Fruit fly (Drosophila melanogaster) whole organism, prepupa: Measurements from ENCODE around the gene Syt12.

Experiments
- CG15336 ChIP-seq: fragments of 200-800 bp; sonication (Bioruptor generic); IDR thresholded peaks from 2 replicates; pipeline ENCODE4 v1.3.6; 2022; ENCODE audit warnings: missing biosample characterization, missing genetic modification characterization
- CG1621 ChIP-seq: fragments of 200-800 bp; sonication (Bioruptor generic); optimal IDR thresholded peaks from 3 replicates; lab custom pipeline; 2018; ENCODE audit warnings: missing biosample characterization, mild to moderate bottlenecking, missing genetic modification characterization
- CG3032 ChIP-seq: fragments of 200-800 bp; optimal IDR thresholded peaks from 2 replicates; lab custom pipeline; 2019; ENCODE audit warnings: missing biosample characterization, mild to moderate bottlenecking, missing genetic modification characterization, moderate library complexity
- CG31627 ChIP-seq: fragments of 200-800 bp; sonication (Bioruptor generic); optimal IDR thresholded peaks from 3 replicates; lab custom pipeline; 2016; ENCODE audit warnings: missing biosample characterization, missing genetic modification characterization
- CG32006 ChIP-seq: fragments of 200-800 bp; sonication (Bioruptor generic); optimal IDR thresholded peaks from 3 replicates; lab custom pipeline; 2017; ENCODE audit warnings: missing biosample characterization, mild to moderate bottlenecking, missing genetic modification characterization
- CG34406 ChIP-seq: fragments of 200-800 bp; sonication (Bioruptor generic); optimal IDR thresholded peaks from 3 replicates; lab custom pipeline; 2016; ENCODE audit warnings: missing biosample characterization, missing genetic modification characterization
- CG3919 ChIP-seq: fragments of 200-800 bp; sonication (Bioruptor generic); optimal IDR thresholded peaks from 3 replicates; lab custom pipeline; 2016; ENCODE audit warnings: missing biosample characterization, missing genetic modification characterization
- CG4318 ChIP-seq: fragments of 200-800 bp; sonication (Bioruptor generic); optimal IDR thresholded peaks from 3 replicates; lab custom pipeline; 2017; ENCODE audit warnings: missing biosample characterization, mild to moderate bottlenecking, missing genetic modification characterization
- CG6163 ChIP-seq: fragments of 200-800 bp; sonication (Bioruptor generic); IDR thresholded peaks from 3 replicates; pipeline ENCODE4 v1.3.6; 2022; ENCODE audit warnings: missing biosample characterization, missing genetic modification characterization
- CG8319 ChIP-seq: fragments of 200-800 bp; sonication (Bioruptor generic); optimal IDR thresholded peaks from 3 replicates; lab custom pipeline; 2016; ENCODE audit warnings: missing biosample characterization, missing genetic modification characterization
- CG9139 ChIP-seq: fragments of 200-800 bp; sonication (Bioruptor generic); optimal IDR thresholded peaks from 3 replicates; lab custom pipeline; 2017; ENCODE audit warnings: missing biosample characterization, mild to moderate bottlenecking, missing genetic modification characterization
- Eip78C ChIP-seq: fragments of 200-800 bp; sonication (Bioruptor generic); peaks from one replicate; lab custom pipeline; 2016; ENCODE audit warnings: missing biosample characterization, missing genetic modification characterization
- Eip93F ChIP-seq: fragments of 200-800 bp; sonication (Bioruptor generic); optimal IDR thresholded peaks from 2 replicates; lab custom pipeline; 2016; ENCODE audit warnings: missing biosample characterization, mild to moderate bottlenecking, missing genetic modification characterization
- Ets21C ChIP-seq: fragments of 200-800 bp; sonication (Bioruptor generic); optimal IDR thresholded peaks from 3 replicates; lab custom pipeline; 2016; ENCODE audit warnings: missing biosample characterization, missing genetic modification characterization
- Hr4 ChIP-seq: fragments of 200-800 bp; sonication (Bioruptor generic); optimal IDR thresholded peaks from 3 replicates; lab custom pipeline; 2016; ENCODE audit warnings: missing biosample characterization, missing genetic modification characterization
- Lpt ChIP-seq: fragments of 200-800 bp; sonication (Bioruptor generic); optimal IDR thresholded peaks from 3 replicates; lab custom pipeline; 2016; ENCODE audit warnings: missing biosample characterization, missing genetic modification characterization
- Met ChIP-seq: fragments of 200-800 bp; sonication (Bioruptor generic); optimal IDR thresholded peaks from 3 replicates; lab custom pipeline; 2016; ENCODE audit warnings: missing biosample characterization, missing genetic modification characterization
- Smox ChIP-seq: fragments of 200-800 bp; sonication (Bioruptor generic); optimal IDR thresholded peaks from 3 replicates; lab custom pipeline; 2016; ENCODE audit warnings: missing biosample characterization, missing genetic modification characterization
- dsx ChIP-seq: fragments of 200-800 bp; optimal IDR thresholded peaks from 3 replicates; lab custom pipeline; 2019; ENCODE audit warnings: missing biosample characterization, mild to moderate bottlenecking, missing genetic modification characterization, moderate library complexity; ENCODE audit not compliant: poor library complexity, severe bottlenecking
- eg ChIP-seq: fragments of 200-800 bp; sonication (Bioruptor generic); IDR thresholded peaks from 3 replicates; pipeline ENCODE4 v1.3.6; 2022; ENCODE audit warnings: missing biosample characterization, missing genetic modification characterization
- esn ChIP-seq: fragments of 200-800 bp; sonication (Bioruptor generic); optimal IDR thresholded peaks from 2 replicates; lab custom pipeline; 2016; ENCODE audit warnings: missing biosample characterization, mild to moderate bottlenecking, missing genetic modification characterization, moderate library complexity
- fd59A ChIP-seq: fragments of 200-800 bp; sonication (Bioruptor generic); optimal IDR thresholded peaks from 2 replicates; lab custom pipeline; 2017; ENCODE audit warnings: missing biosample characterization, mild to moderate bottlenecking, missing genetic modification characterization, missing genetic modification reagents
- fkh ChIP-seq: fragments of 200-800 bp; sonication (Bioruptor generic); optimal IDR thresholded peaks from 3 replicates; lab custom pipeline; 2017; ENCODE audit warnings: missing biosample characterization, mild to moderate bottlenecking, missing genetic modification characterization, moderate library complexity
- net ChIP-seq: fragments of 200-800 bp; sonication (Bioruptor generic); optimal IDR thresholded peaks from 3 replicates; lab custom pipeline; 2016; ENCODE audit warnings: missing biosample characterization, missing genetic modification characterization
- salr ChIP-seq, 2 experiments: fragments of 200-800 bp; sonication (Bioruptor generic); optimal IDR thresholded peaks; 3 replicates each; lab custom pipeline; 2016 to 2018; ENCODE audit warnings: missing biosample characterization in 2 of 2, missing genetic modification characterization in 2 of 2, mild to moderate bottlenecking in 1 of 2
- topi ChIP-seq: fragments of 200-800 bp; sonication (Bioruptor generic); optimal IDR thresholded peaks from 3 replicates; lab custom pipeline; 2016; ENCODE audit warnings: missing biosample characterization, missing genetic modification characterization
- vri ChIP-seq: fragments of 200-800 bp; sonication (Bioruptor generic); optimal IDR thresholded peaks from 3 replicates; lab custom pipeline; 2016; ENCODE audit warnings: missing biosample characterization, mild to moderate bottlenecking, missing genetic modification characterization

Syt12 gene

DNA sequence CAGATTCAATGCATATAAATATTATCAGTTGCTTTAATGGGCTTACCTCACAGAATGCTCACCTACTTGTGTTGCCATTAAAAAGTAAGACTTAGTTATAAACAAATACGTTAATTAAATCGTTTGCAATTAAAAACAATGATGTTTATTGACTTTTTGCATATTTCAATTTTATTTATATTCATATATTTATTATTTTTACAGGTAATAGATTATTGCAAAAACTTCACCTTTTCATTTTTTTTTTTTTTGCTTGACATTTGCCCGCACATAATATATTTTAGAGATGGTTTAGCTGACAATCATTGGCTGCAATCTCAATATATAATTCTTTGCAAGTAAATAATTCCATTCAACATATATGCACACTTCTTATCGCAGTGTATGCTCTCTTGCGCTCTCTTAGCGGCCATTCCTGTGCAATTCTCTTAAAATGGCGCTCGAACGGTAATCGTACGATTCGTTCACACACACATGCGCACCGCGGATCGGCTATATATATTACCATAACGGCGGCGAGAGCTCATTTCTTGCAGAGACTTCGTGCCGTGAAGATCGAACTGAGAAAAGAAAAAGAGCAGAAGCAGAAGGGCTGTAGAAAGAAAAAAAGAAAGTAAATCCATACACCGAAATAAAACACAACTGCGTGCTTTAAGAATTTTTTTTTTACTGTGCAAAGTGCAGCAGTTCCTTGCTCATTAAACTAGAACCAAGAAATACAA, 37.5 kb downstream of the Syt12 start, which contains the start of gene Bcat (continued):
- TF ChIP-seq Smox, result peak; percentile 59
- TF ChIP-seq Ets21C, result peak; percentile 47
- TF ChIP-seq fd59A (GFP tag; lab: Kevin White, UChicago), result peak; percentile 10
- peak; percentile 74 for TF ChIP-seq CG4318 (GFP tag; lab: Kevin White, UChicago)
- peak; percentile 65 for TF ChIP-seq Hr4 (GFP tag; lab: Kevin White, UChicago)
- peak; percentile 80 for TF ChIP-seq CG34406 (GFP tag; lab: Kevin White, UChicago)
- TF ChIP-seq CG3919 (GFP tag; lab: Kevin White, UChicago), result peak; percentile 55
- peak; percentile 53; the same call in 2 of the 3 replicates for TF ChIP-seq eg (GFP tag; lab: Robert Waterston, UW)
- TF ChIP-seq CG32006 (GFP tag; lab: Kevin White, UChicago), result peak; percentile 87
- TF ChIP-seq dsx (GFP tag; lab: Kevin White, UChicago), result peak; percentile 26
- peak in 1 of 2 experiments; percentile 70 for TF ChIP-seq salr (GFP tag; optimal IDR thresholded peaks at IDR 0.05; lab: Kevin White, UChicago)
- TF ChIP-seq fkh (GFP tag; lab: Kevin White, UChicago), result peak; percentile 4
- TF ChIP-seq vri (GFP tag; lab: Kevin White, UChicago), result peak; percentile 49
- peak; percentile 38; the same call in 1 of the 2 replicates for TF ChIP-seq CG15336 (GFP tag; lab: Robert Waterston, UW)
- TF ChIP-seq CG6163 (GFP tag; lab: Robert Waterston, UW), result 0 out of 3 replicates have a peak, but pooled peaks have one; percentile 49

- TF ChIP-seq topi (GFP tag; lab: Kevin White, UChicago) (no peak), CG31627 (GFP tag; lab: Kevin White, UChicago) (no peak), Lpt (GFP tag; lab: Kevin White, UChicago) (no peak), CG8319 (GFP tag; lab: Kevin White, UChicago) (no peak)
Measured at dm6 chrX:13397610-13398009, 38.6 kb downstream of the Syt12 start.

DNA sequence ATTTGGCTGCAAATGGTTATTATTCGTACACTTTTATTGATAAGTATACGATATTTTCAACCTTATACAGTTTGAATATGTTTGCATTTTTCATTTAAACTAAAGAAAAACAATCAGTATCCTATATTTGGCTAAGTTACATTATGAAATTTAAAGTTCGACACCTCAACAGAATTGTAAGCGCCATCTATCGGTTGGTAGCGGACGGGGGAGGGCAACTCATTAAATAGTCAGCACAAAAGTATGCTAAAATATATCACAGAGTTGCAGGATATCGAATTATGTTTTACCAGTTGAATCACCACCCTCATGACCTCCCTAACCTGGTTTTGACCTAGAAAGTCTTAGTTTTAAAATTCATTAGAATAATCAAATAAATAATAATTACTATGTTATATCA, 42.2 kb downstream of the Syt12 start:
- TF ChIP-seq salr (GFP tag; optimal IDR thresholded peaks at IDR 0.05; lab: Kevin White, UChicago) (no peak), Eip78C (peak; percentile 82), esn (GFP tag; lab: Kevin White, UChicago) (peak; percentile 0), CG3032 (tag; lab: Kevin White, UChicago) (no peak), CG3919 (GFP tag; lab: Kevin White, UChicago) (peak; percentile 8)

DNA sequence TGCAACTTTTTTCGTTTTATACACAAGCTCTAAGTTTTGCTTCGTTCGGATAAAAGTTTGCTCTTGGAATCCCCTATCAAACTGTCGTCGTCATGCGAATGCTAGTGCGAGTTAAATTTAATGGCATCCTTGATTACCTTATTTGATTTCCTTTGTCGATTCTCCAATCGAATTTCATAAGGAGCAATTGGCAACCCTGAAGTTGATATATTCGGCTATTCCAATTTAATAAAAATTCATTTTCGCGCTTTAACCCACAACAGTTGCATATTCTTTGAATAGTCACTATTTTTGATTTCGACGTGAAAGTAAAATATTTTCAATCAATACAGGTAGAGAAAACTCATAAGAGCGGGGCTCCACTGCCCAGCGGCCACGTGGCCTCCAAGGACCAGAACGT, 43.7 kb downstream of the Syt12 start, which contains the start of gene CG12725:
CG12725 (minus strand) TSS at position 101 of the 400 bp plus-strand sequence.
- TF ChIP-seq CG1621 (tag; lab: Kevin White, UChicago) (no peak), CG3919 (GFP tag; lab: Kevin White, UChicago) (no peak), Eip93F (GFP tag; lab: Kevin White, UChicago) (no peak), Met (GFP tag; lab: Kevin White, UChicago) (no peak), CG15336 (GFP tag; lab: Robert Waterston, UW) (no peak)

- TF ChIP-seq net (GFP tag; lab: Kevin White, UChicago) (no peak), CG6163 (GFP tag; lab: Robert Waterston, UW) (peak; percentile 6; the same call in 1 of the 3 replicates), CG9139 (no peak)
Measured at dm6 chrX:13403553-13403952, 44.5 kb downstream of the Syt12 start.
